Fruit fly (Drosophila melanogaster) whole organism, embryonic: Measurements from ENCODE around the gene CG10470.

Experiments used
- Abd-B ChIP-seq: fragments of 200-800 bp; sonication (Bioruptor generic); optimal IDR thresholded peaks from 2 replicates; lab custom pipeline; 2018; ENCODE audit warnings: missing biosample characterization, mild to moderate bottlenecking, missing genetic modification characterization, moderate library complexity
- Antp ChIP-seq: fragments of 200-800 bp; sonication (Bioruptor generic); optimal IDR thresholded peaks from 3 replicates; lab custom pipeline; 2016; ENCODE audit warnings: missing biosample characterization, missing genetic modification characterization
- CG10543 ChIP-seq: fragments of 200-800 bp; sonication (Bioruptor generic); optimal IDR thresholded peaks from 3 replicates; lab custom pipeline; 2017; ENCODE audit warnings: missing biosample characterization, mild to moderate bottlenecking, missing genetic modification characterization, moderate library complexity
- CG12219 ChIP-seq: fragments of 200-800 bp; sonication (Bioruptor generic); optimal IDR thresholded peaks from 3 replicates; lab custom pipeline; 2018; ENCODE audit warnings: missing biosample characterization, mild to moderate bottlenecking, missing genetic modification characterization
- CG14441 ChIP-seq: fragments of 200-800 bp; sonication (Bioruptor generic); IDR thresholded peaks from 2 replicates; pipeline ENCODE4 v1.3.6; 2022; ENCODE audit warnings: missing biosample characterization, missing genetic modification characterization
- CG15073 ChIP-seq: fragments of 200-800 bp; sonication (Bioruptor generic); optimal IDR thresholded peaks from 2 replicates; lab custom pipeline; 2016; ENCODE audit warnings: missing biosample characterization, missing genetic modification characterization
- CG1647 ChIP-seq: fragments of 200-800 bp; sonication (Bioruptor generic); optimal IDR thresholded peaks from 3 replicates; lab custom pipeline; 2016; ENCODE audit warnings: missing biosample characterization, missing genetic modification characterization
- CG16815 ChIP-seq: fragments of 200-800 bp; sonication (Bioruptor generic); optimal IDR thresholded peaks from 3 replicates; lab custom pipeline; 2017; ENCODE audit warnings: missing biosample characterization, mild to moderate bottlenecking, missing genetic modification characterization
- CG17568 ChIP-seq: fragments of 200-800 bp; sonication (Bioruptor generic); optimal IDR thresholded peaks from 2 replicates; lab custom pipeline; 2018; ENCODE audit warnings: missing biosample characterization, mild to moderate bottlenecking, missing genetic modification characterization, moderate library complexity
- CG17802 ChIP-seq: fragments of 200-800 bp; sonication (Bioruptor generic); optimal IDR thresholded peaks from 2 replicates; lab custom pipeline; 2018; ENCODE audit warnings: missing biosample characterization, mild to moderate bottlenecking, missing genetic modification characterization, moderate library complexity
- CG2678 ChIP-seq: fragments of 200-800 bp; sonication (Bioruptor generic); optimal IDR thresholded peaks from 3 replicates; lab custom pipeline; 2019; ENCODE audit warnings: missing biosample characterization, mild to moderate bottlenecking, missing genetic modification characterization, moderate library complexity
- CG2889 ChIP-seq: fragments of 200-800 bp; sonication (Bioruptor generic); IDR thresholded peaks from 3 replicates; pipeline ENCODE4 v1.3.6; 2022; ENCODE audit warnings: missing biosample characterization, missing genetic modification characterization
- CG30431 ChIP-seq: fragments of 200-800 bp; sonication (Bioruptor generic); optimal IDR thresholded peaks from 2 replicates; lab custom pipeline; 2017; ENCODE audit warnings: missing biosample characterization, missing genetic modification characterization
- CG34422 ChIP-seq: fragments of 200-800 bp; sonication (Bioruptor generic); IDR thresholded peaks from 3 replicates; pipeline ENCODE4 v1.3.6; 2022; ENCODE audit warnings: missing biosample characterization, missing genetic modification characterization
- CG6689 ChIP-seq: fragments of 200-800 bp; sonication (Bioruptor generic); IDR thresholded peaks from 2 replicates; pipeline ENCODE4 v1.3.6; 2022; ENCODE audit warnings: missing biosample characterization, missing genetic modification characterization
- CG6854 ChIP-seq: fragments of 200-800 bp; sonication (Bioruptor generic); optimal IDR thresholded peaks from 3 replicates; lab custom pipeline; 2017; ENCODE audit warnings: missing biosample characterization, mild to moderate bottlenecking, missing genetic modification characterization
- CG8924 ChIP-seq: fragments of 200-800 bp; optimal IDR thresholded peaks from 3 replicates; lab custom pipeline; 2019; ENCODE audit warnings: missing biosample characterization, mild to moderate bottlenecking, missing genetic modification characterization, moderate library complexity
- CrebB ChIP-seq: fragments of 200-800 bp; sonication (Bioruptor generic); optimal IDR thresholded peaks from 3 replicates; lab custom pipeline; 2018; ENCODE audit warnings: missing biosample characterization, mild to moderate bottlenecking, missing genetic modification characterization
- Fer3 ChIP-seq: fragments of 200-800 bp; sonication (Bioruptor generic); optimal IDR thresholded peaks from 2 replicates; lab custom pipeline; 2018; ENCODE audit warnings: missing biosample characterization, mild to moderate bottlenecking, missing genetic modification characterization, moderate library complexity
- HLH4C ChIP-seq: fragments of 200-800 bp; sonication (Bioruptor generic); IDR thresholded peaks from 3 replicates; pipeline ENCODE4 v1.3.6; 2022; ENCODE audit warnings: missing biosample characterization, missing genetic modification characterization; ENCODE audit not compliant: partially characterized antibody
- Hmx ChIP-seq: fragments of 200-800 bp; sonication (Bioruptor generic); optimal IDR thresholded peaks from 2 replicates; lab custom pipeline; 2016; ENCODE audit warnings: missing biosample characterization, missing genetic modification characterization
- Lim3 ChIP-seq: fragments of 200-800 bp; sonication (Bioruptor generic); IDR thresholded peaks from 2 replicates; pipeline ENCODE4 v1.3.6; 2022; ENCODE audit warnings: missing biosample characterization, missing genetic modification characterization
- Lpt ChIP-seq: fragments of >200 bp; optimal IDR thresholded peaks from 2 replicates; lab custom pipeline; 2018; ENCODE audit warnings: missing biosample characterization, missing genetic modification characterization
- Mrtf ChIP-seq: fragments of 200-800 bp; sonication (Bioruptor generic); IDR thresholded peaks from 3 replicates; pipeline ENCODE4 v1.3.6; 2022; ENCODE audit warnings: missing biosample characterization, missing genetic modification characterization
- NfI ChIP-seq: fragments of 200-800 bp; sonication (Bioruptor generic); optimal IDR thresholded peaks from 3 replicates; lab custom pipeline; 2018; ENCODE audit warnings: missing biosample characterization, mild to moderate bottlenecking, missing genetic modification characterization, moderate library complexity
- Rfx ChIP-seq: fragments of 200-800 bp; sonication (Bioruptor generic); IDR thresholded peaks from 2 replicates; pipeline ENCODE4 v1.3.6; 2022; ENCODE audit warnings: missing biosample characterization, missing genetic modification characterization
- TFAM ChIP-seq: fragments of 200-800 bp; sonication (Bioruptor generic); optimal IDR thresholded peaks from 2 replicates; lab custom pipeline; 2017; ENCODE audit warnings: missing biosample characterization, missing genetic modification characterization, inconsistent platforms
- Usf ChIP-seq: fragments of 200-800 bp; sonication (Bioruptor generic); optimal IDR thresholded peaks from 2 replicates; lab custom pipeline; 2017; ENCODE audit warnings: missing genotype, missing biosample characterization, missing genetic modification characterization
- ash1 ChIP-seq: fragments of 200-800 bp; sonication (Bioruptor generic); optimal IDR thresholded peaks from 2 replicates; lab custom pipeline; 2018; ENCODE audit warnings: missing biosample characterization, mild to moderate bottlenecking, missing genetic modification characterization
- bowl ChIP-seq: fragments of 200-800 bp; sonication (Bioruptor generic); IDR thresholded peaks from 2 replicates; pipeline ENCODE4 v1.3.6; 2022; ENCODE audit warnings: missing biosample characterization, missing genetic modification characterization
- da ChIP-seq: fragments of 200-800 bp; sonication (Bioruptor generic); optimal IDR thresholded peaks from 2 replicates; lab custom pipeline; 2016; ENCODE audit warnings: missing biosample characterization, missing genetic modification characterization
- esg ChIP-seq: fragments of 200-800 bp; sonication (Bioruptor generic); conservative IDR thresholded peaks from 2 replicates; pipeline ENCODE4 v1.3.6; 2022; ENCODE audit warnings: missing biosample characterization, missing genetic modification characterization
- fu2 ChIP-seq: fragments of 200-800 bp; sonication (Bioruptor generic); optimal IDR thresholded peaks from 2 replicates; lab custom pipeline; 2016; ENCODE audit warnings: missing biosample characterization, missing genetic modification characterization
- gcm ChIP-seq: fragments of 200-800 bp; sonication (Bioruptor generic); optimal IDR thresholded peaks from 2 replicates; lab custom pipeline; 2019; ENCODE audit warnings: missing biosample characterization, mild to moderate bottlenecking, missing genetic modification characterization, moderate library complexity
- gfzf ChIP-seq: fragments of 200-800 bp; sonication (Bioruptor generic); optimal IDR thresholded peaks from 2 replicates; lab custom pipeline; 2016; ENCODE audit warnings: missing biosample characterization, mild to moderate bottlenecking, missing genetic modification characterization, moderate library complexity
- gsb ChIP-seq: fragments of 200-800 bp; sonication (Bioruptor generic); IDR thresholded peaks from 2 replicates; pipeline ENCODE4 v1.3.6; 2022; ENCODE audit warnings: missing biosample characterization, missing genetic modification characterization
- gsb-n ChIP-seq: fragments of 200-800 bp; sonication (Bioruptor generic); optimal IDR thresholded peaks from 3 replicates; lab custom pipeline; 2018; ENCODE audit warnings: missing biosample characterization, mild to moderate bottlenecking, missing genetic modification characterization
- kah ChIP-seq: fragments of 200-800 bp; sonication (Bioruptor generic); optimal IDR thresholded peaks from 2 replicates; lab custom pipeline; 2018; ENCODE audit warnings: missing biosample characterization, mild to moderate bottlenecking, missing genetic modification characterization
- lab ChIP-seq: fragments of 200-800 bp; sonication (Bioruptor generic); optimal IDR thresholded peaks from 3 replicates; lab custom pipeline; 2017; ENCODE audit warnings: missing biosample characterization, missing genetic modification characterization, mild to moderate bottlenecking, moderate library complexity, missing genetic modification reagents
- lov ChIP-seq, 2 experiments: fragments of 200-800 bp in 1 of 2; fragments of >200 bp in 1 of 2; sonication (Bioruptor generic) in 1 of 2; IDR thresholded peaks in 1 of 2; optimal IDR thresholded peaks in 1 of 2; 2 replicates in 1 of 2; 3 replicates in 1 of 2; pipeline versions ENCODE4 v1.3.6 to Lab custom; 2017 to 2022; ENCODE audit warnings: missing biosample characterization in 1 of 2, missing genetic modification characterization in 1 of 2
- sd ChIP-seq: fragments of 200-800 bp; sonication (Bioruptor generic); optimal IDR thresholded peaks from 3 replicates; lab custom pipeline; 2018; ENCODE audit warnings: missing biosample characterization, mild to moderate bottlenecking, missing genetic modification characterization, moderate library complexity
- sima ChIP-seq: fragments of 200-800 bp; sonication (Bioruptor generic); optimal IDR thresholded peaks from 2 replicates; lab custom pipeline; 2016; ENCODE audit warnings: missing biosample characterization, missing genetic modification characterization
- sqz ChIP-seq: fragments of 200-800 bp; sonication (Bioruptor generic); optimal IDR thresholded peaks from 3 replicates; lab custom pipeline; 2018; ENCODE audit warnings: missing biosample characterization, mild to moderate bottlenecking, missing genetic modification characterization
- sug ChIP-seq: fragments of 200-800 bp; optimal IDR thresholded peaks from 2 replicates; lab custom pipeline; 2019; ENCODE audit warnings: missing biosample characterization, mild to moderate bottlenecking, missing genetic modification characterization, moderate library complexity
- tap ChIP-seq: fragments of 200-800 bp; optimal IDR thresholded peaks from 3 replicates; lab custom pipeline; 2019; ENCODE audit warnings: missing biosample characterization, mild to moderate bottlenecking, missing genetic modification characterization, moderate library complexity
- tgo ChIP-seq: fragments of 200-800 bp; sonication (Bioruptor generic); IDR thresholded peaks from 3 replicates; pipeline ENCODE4 v1.3.6; 2022; ENCODE audit warnings: missing biosample characterization, missing genetic modification characterization
- tll ChIP-seq, 2 experiments: fragments of 200-800 bp in 1 of 2; fragments of >200 bp in 1 of 2; sonication (Bioruptor generic) in 1 of 2; optimal IDR thresholded peaks; 2 replicates each; lab custom pipeline; 2017 to 2019; ENCODE audit warnings: missing biosample characterization in 2 of 2, missing genetic modification characterization in 2 of 2, mild to moderate bottlenecking in 1 of 2, moderate library complexity in 1 of 2
- vvl ChIP-seq: fragments of 200-800 bp; sonication (Bioruptor generic); IDR thresholded peaks from 2 replicates; pipeline ENCODE4 v1.3.6; 2022; ENCODE audit warnings: missing biosample characterization, missing genetic modification characterization
- yki ChIP-seq: fragments of >200 bp; optimal IDR thresholded peaks from 3 replicates; lab custom pipeline; 2018

Gene CG10470

DNA sequence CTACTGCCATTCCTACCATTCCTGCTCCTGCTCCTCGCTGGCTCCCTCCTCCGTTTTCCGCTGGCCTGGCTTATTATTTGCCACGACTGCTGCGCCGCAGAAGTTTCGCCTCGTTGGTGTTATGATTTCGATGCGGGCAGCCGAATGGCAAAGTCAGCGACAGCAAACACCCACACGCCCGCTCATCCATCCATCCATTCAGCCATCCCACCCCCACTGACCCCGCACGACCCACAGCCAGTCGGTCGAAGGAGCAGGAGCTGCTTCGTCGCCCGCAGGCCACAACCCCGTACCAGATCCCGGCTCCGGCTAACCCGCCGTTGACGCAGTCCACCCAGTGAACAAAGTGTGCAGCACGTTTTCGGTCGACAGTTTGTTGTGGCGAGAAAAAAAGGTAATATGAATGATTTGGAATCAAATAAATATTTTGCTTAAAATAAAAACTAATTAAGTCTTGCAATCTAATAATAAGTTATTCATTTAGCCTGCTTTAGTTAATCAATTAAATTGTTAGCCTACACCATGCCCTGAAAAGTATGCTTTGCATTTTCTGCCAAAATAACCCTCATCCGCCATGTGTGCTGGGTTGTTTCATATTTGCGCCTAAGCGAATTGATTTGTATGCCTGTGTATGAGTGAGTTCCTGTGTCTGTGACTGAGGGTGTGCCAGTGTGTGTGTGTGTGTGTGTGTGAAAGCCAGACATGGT, 22.2 kb upstream of the CG10470 start (continued):
- TF ChIP-seq sima (GFP tag; lab: Kevin White, UChicago): no peak
- peak; percentile 6 for TF ChIP-seq Usf (GFP tag; lab: Kevin White, UChicago)
- no peak for TF ChIP-seq HLH4C (GFP tag; lab: Robert Waterston, UW)
- no peak for TF ChIP-seq CG2889 (GFP tag; lab: Robert Waterston, UW)
- TF ChIP-seq da (GFP tag; lab: Kevin White, UChicago): no peak
- no peak for TF ChIP-seq TFAM
- peak; percentile 56 for TF ChIP-seq sug (tag; lab: Kevin White, UChicago)
- no peak for TF ChIP-seq CG17802 (tag; lab: Kevin White, UChicago)
- TF ChIP-seq CG30431 (GFP tag; lab: Kevin White, UChicago): no peak
- peak; percentile 28 for TF ChIP-seq kah (GFP tag; lab: Kevin White, UChicago)
- no peak for TF ChIP-seq Hmx
- TF ChIP-seq CG6689: no peak; the same call in 1 of the 2 replicates
- TF ChIP-seq lab (GFP tag; lab: Kevin White, UChicago): peak; percentile 88
- TF ChIP-seq bowl (GFP tag; lab: Robert Waterston, UW): no peak
- TF ChIP-seq sqz (GFP tag; lab: Kevin White, UChicago): no peak
- no peak for TF ChIP-seq gsb-n (tag; lab: Kevin White, UChicago)
- TF ChIP-seq gfzf (GFP tag; lab: Kevin White, UChicago): no peak
- no peak for TF ChIP-seq Antp (GFP tag; lab: Kevin White, UChicago)
- TF ChIP-seq CG10543 (GFP tag; lab: Kevin White, UChicago): peak; percentile 64
- no peak for TF ChIP-seq gsb (GFP tag; lab: Robert Waterston, UW)
- TF ChIP-seq Mrtf (GFP tag; lab: Robert Waterston, UW): no peak
- TF ChIP-seq CG15073: no peak
- no peak for TF ChIP-seq yki
- TF ChIP-seq CG1647: no peak
- TF ChIP-seq Fer3: peak; percentile 32
- no peak for TF ChIP-seq lov (optimal IDR thresholded peaks at IDR 0.05; lab: Kevin White, UChicago)
- TF ChIP-seq lov (GFP tag; IDR thresholded peaks at IDR 0.05; lab: Robert Waterston, UW): no peak
- 0 out of 3 replicates have a peak, but pooled peaks have one; percentile 39 for TF ChIP-seq CG34422 (GFP tag; lab: Robert Waterston, UW)
- TF ChIP-seq CG16815: no peak
- no peak for TF ChIP-seq tll (GFP tag; optimal IDR thresholded peaks at IDR 0.05; lab: Kevin White, UChicago)
- 0 out of 2 replicates have a peak, but pooled peaks have one; percentile 17 for TF ChIP-seq esg (GFP tag; lab: Robert Waterston, UW)
- peak; percentile 63 for TF ChIP-seq CG6854
- TF ChIP-seq CrebB: peak; percentile 16
- 0 out of 2 replicates have a peak, but pooled peaks have one; percentile 18 for TF ChIP-seq CG14441 (GFP tag; lab: Robert Waterston, UW)
- peak; percentile 56 for TF ChIP-seq CG12219 (GFP tag; lab: Kevin White, UChicago)
- TF ChIP-seq Lim3 (GFP tag; lab: Robert Waterston, UW): no peak
- no peak for TF ChIP-seq sd (tag; lab: Kevin White, UChicago)
- no peak; the same call in 2 of the 3 replicates for TF ChIP-seq tgo (GFP tag; lab: Robert Waterston, UW)
- TF ChIP-seq CG17568 (GFP tag; lab: Kevin White, UChicago): no peak
- TF ChIP-seq tap: peak; percentile 41
- TF ChIP-seq NfI (GFP tag; lab: Kevin White, UChicago): peak; percentile 65
- TF ChIP-seq vvl (GFP tag; lab: Robert Waterston, UW): no peak
- TF ChIP-seq Rfx (GFP tag; lab: Robert Waterston, UW): 0 out of 2 replicates have a peak, but pooled peaks have one; percentile 16
- no peak for TF ChIP-seq fu2 (GFP tag; lab: Kevin White, UChicago)
- TF ChIP-seq gcm: peak; percentile 38
- peak; percentile 72 for TF ChIP-seq CG8924 (tag; lab: Kevin White, UChicago)
- no peak for TF ChIP-seq Lpt (GFP tag; lab: Kevin White, UChicago)
- peak; percentile 2 for TF ChIP-seq ash1
- peak; percentile 86 for TF ChIP-seq CG2678 (tag; lab: Kevin White, UChicago)
- TF ChIP-seq Abd-B: no peak
